Worm (Caenorhabditis elegans): ENCODE data around the gene nhr-11.

Gene nhr-11

ce11 chrIV:9107464-9107863 is 37.7 kb downstream of the nhr-11 start (continued):
- peak; percentile 15 for TF ChIP-seq elt-2 (tag; optimal IDR thresholded peaks at IDR 0.05)
- TF ChIP-seq eor-1 (tag; optimal IDR thresholded peaks at IDR 0.05), result no peak
- TF ChIP-seq ceh-82 (tag; optimal IDR thresholded peaks at IDR 0.05), result no peak
- TF ChIP-seq jun-1 (tag; optimal IDR thresholded peaks at IDR 0.05), result no peak
- no peak for TF ChIP-seq nhr-76 (tag; optimal IDR thresholded peaks at IDR 0.05)
- TF ChIP-seq hmg-11 (tag; optimal IDR thresholded peaks at IDR 0.05), result peak; percentile 68
- no peak for TF ChIP-seq ceh-9 (tag; optimal IDR thresholded peaks at IDR 0.05)
- TF ChIP-seq daf-12 (tag; optimal IDR thresholded peaks at IDR 0.05), result no peak
- TF ChIP-seq snpc-4 (tag; optimal IDR thresholded peaks at IDR 0.05), result peak; percentile 27
- no peak for TF ChIP-seq elt-1 (tag; optimal IDR thresholded peaks at IDR 0.05)
- no peak for TF ChIP-seq nhr-12 (tag; optimal IDR thresholded peaks at IDR 0.05)
- TF ChIP-seq pha-4 (tag; optimal IDR thresholded peaks at IDR 0.05), result peak; percentile 85
- no peak for TF ChIP-seq ceh-16 (tag; optimal IDR thresholded peaks at IDR 0.05)

- TF ChIP-seq lin-39 (tag; optimal IDR thresholded peaks at IDR 0.05) (no peak), nhr-43 (tag; optimal IDR thresholded peaks at IDR 0.05; ENCODE audit: poor library complexity, severe bottlenecking) (no peak), skn-1 (tag; optimal IDR thresholded peaks at IDR 0.05) (no peak), nhr-77 (tag; optimal IDR thresholded peaks at IDR 0.05) (no peak), pha-4 (tag; optimal IDR thresholded peaks at IDR 0.05) (no peak), ceh-28 (tag; optimal IDR thresholded peaks at IDR 0.05) (no peak)
Measured at ce11 chrIV:9108631-9109030, 38.8 kb downstream of the nhr-11 start, which contains the start of gene aly-1. Gene aly-1, plus strand, starts transcription at chrIV:9108931.

- TF ChIP-seq daf-12 (tag; optimal IDR thresholded peaks at IDR 0.05) (no peak), elt-3 (tag; optimal IDR thresholded peaks at IDR 0.05) (peak in 2 of 3 experiments; percentile 20 to 65), nhr-11 (tag; optimal IDR thresholded peaks at IDR 0.05) (no peak), ztf-11 (tag; optimal IDR thresholded peaks at IDR 0.05) (no peak), egl-27 (tag; optimal IDR thresholded peaks at IDR 0.05) (no peak), pha-4 (tag; optimal IDR thresholded peaks at IDR 0.05) (no peak), fkh-10 (GFP tag; optimal IDR thresholded peaks at IDR 0.05) (no peak), ceh-16 (tag; optimal IDR thresholded peaks at IDR 0.05) (no peak), fkh-2 (tag; optimal IDR thresholded peaks at IDR 0.05) (no peak), mdl-1 (tag; optimal IDR thresholded peaks at IDR 0.05) (no peak), pqm-1 (tag; optimal IDR thresholded peaks at IDR 0.05) (peak; percentile 45), aly-2 (tag; optimal IDR thresholded peaks at IDR 0.05) (no peak), jun-1 (tag; optimal IDR thresholded peaks at IDR 0.05) (no peak), nhr-43 (tag; optimal IDR thresholded peaks at IDR 0.05; ENCODE audit: poor library complexity, severe bottlenecking) (peak; percentile 58), nhr-76 (tag; optimal IDR thresholded peaks at IDR 0.05) (no peak), egl-5 (tag; optimal IDR thresholded peaks at IDR 0.05) (no peak), zag-1 (tag; optimal IDR thresholded peaks at IDR 0.05) (no peak), ama-1 (optimal IDR thresholded peaks at IDR 0.05) (no peak), nfya-1 (tag; optimal IDR thresholded peaks at IDR 0.05; ENCODE audit: insufficient read depth) (no peak), ceh-9 (tag; optimal IDR thresholded peaks at IDR 0.05) (no peak), lsy-12 (tag; optimal IDR thresholded peaks at IDR 0.05) (no peak), elt-1 (tag; optimal IDR thresholded peaks at IDR 0.05) (no peak), sea-2 (GFP tag; optimal IDR thresholded peaks at IDR 0.05) (no peak), unc-62 (GFP tag; optimal IDR thresholded peaks at IDR 0.05) (no peak), snpc-4 (tag; optimal IDR thresholded peaks at IDR 0.05) (no peak), ceh-28 (tag; optimal IDR thresholded peaks at IDR 0.05) (no peak), nhr-25 (tag; optimal IDR thresholded peaks at IDR 0.05) (no peak), elt-2 (tag; optimal IDR thresholded peaks at IDR 0.05) (peak; percentile 71), eor-1 (tag; optimal IDR thresholded peaks at IDR 0.05) (no peak), nhr-12 (tag; optimal IDR thresholded peaks at IDR 0.05) (no peak), lin-39 (tag; optimal IDR thresholded peaks at IDR 0.05) (no peak), nhr-23 (tag; optimal IDR thresholded peaks at IDR 0.05) (no peak), R02D3.7 (tag; optimal IDR thresholded peaks at IDR 0.05) (no peak), nhr-67 (tag; optimal IDR thresholded peaks at IDR 0.05) (no peak)
Measured at ce11 chrIV:9112019-9112418, 42.2 kb downstream of the nhr-11 start.

ce11 chrIV:9114078-9114477 is 44.3 kb downstream of the nhr-11 start:
- no peak for TF ChIP-seq lsy-12 (tag; optimal IDR thresholded peaks at IDR 0.05)
- TF ChIP-seq ceh-9 (tag; optimal IDR thresholded peaks at IDR 0.05), result no peak
- no peak for TF ChIP-seq fos-1 (tag; optimal IDR thresholded peaks at IDR 0.05)
- TF ChIP-seq mdl-1 (tag; optimal IDR thresholded peaks at IDR 0.05), result no peak
- peak; percentile 53 for TF ChIP-seq pha-4 (tag; optimal IDR thresholded peaks at IDR 0.05)
- TF ChIP-seq tbx-2 (tag; optimal IDR thresholded peaks at IDR 0.05), result no peak

All from whole organism, L3 larva.